Worm (Caenorhabditis elegans): ENCODE data around the gene Y44A6D.3.

Gene Y44A6D.3

ce11 chrV:20792371-20792890 is at the start of gene Y44A6D.3:
TSS of gene Y44A6D.3 (minus strand) at chrV:20792421.
- TF ChIP-seq pag-3 (tag; optimal IDR thresholded peaks at IDR 0.05; ENCODE audit: borderline replicate concordance) (no peak), unc-55 (GFP tag; optimal IDR thresholded peaks at IDR 0.05) (no peak), pros-1 (tag; optimal IDR thresholded peaks at IDR 0.05) (no peak), dve-1 (tag; optimal IDR thresholded peaks at IDR 0.05) (no peak), ceh-48 (tag; optimal IDR thresholded peaks at IDR 0.05) (no peak), F13H6.1 (tag; optimal IDR thresholded peaks at IDR 0.05) (no peak), pqm-1 (tag; optimal IDR thresholded peaks at IDR 0.05) (no peak), unc-3 (GFP tag; conservative IDR thresholded peaks at IDR 0.05) (no peak), unc-3 (tag; optimal IDR thresholded peaks at IDR 0.05) (no peak), rnt-1 (tag; optimal IDR thresholded peaks at IDR 0.05) (no peak), ama-1 (optimal IDR thresholded peaks at IDR 0.05) (no peak), mec-3 (tag; optimal IDR thresholded peaks at IDR 0.05; ENCODE audit: borderline replicate concordance) (no peak), nhr-232 (tag; optimal IDR thresholded peaks at IDR 0.05) (no peak), elt-2 (tag; optimal IDR thresholded peaks at IDR 0.05) (no peak), C38D4.7 (GFP tag; optimal IDR thresholded peaks at IDR 0.05) (no peak), Y22D7AL.16 (tag; optimal IDR thresholded peaks at IDR 0.05) (no peak), pha-4 (tag; optimal IDR thresholded peaks at IDR 0.05) (no peak), sox-4 (tag; optimal IDR thresholded peaks at IDR 0.05) (no peak), hlh-30 (tag; optimal IDR thresholded peaks at IDR 0.05; ENCODE audit: insufficient read depth) (no peak), lim-6 (tag; optimal IDR thresholded peaks at IDR 0.05) (no peak), hlh-13 (GFP tag; optimal IDR thresholded peaks at IDR 0.05) (no peak)

ce11 chrV:20841484-20841883 is 49.3 kb upstream of the Y44A6D.3 start:
- TF ChIP-seq Y22D7AL.16 (tag; optimal IDR thresholded peaks at IDR 0.05): no peak
- no peak for TF ChIP-seq C08G9.2 (tag; optimal IDR thresholded peaks at IDR 0.05)
- TF ChIP-seq ceh-14 (tag; optimal IDR thresholded peaks at IDR 0.05): no peak

ce11 chrV:20839307-20839909 is 47.2 kb upstream of the Y44A6D.3 start:
- TF ChIP-seq ceh-31 (tag; optimal IDR thresholded peaks at IDR 0.05): peak; percentile 62
- TF ChIP-seq tbx-2 (tag; optimal IDR thresholded peaks at IDR 0.05): peak; percentile 35
- peak; percentile 11 for TF ChIP-seq rnt-1 (tag; optimal IDR thresholded peaks at IDR 0.05)
- TF ChIP-seq ceh-34 (tag; optimal IDR thresholded peaks at IDR 0.05): peak; percentile 10
- TF ChIP-seq ref-2 (tag; optimal IDR thresholded peaks at IDR 0.05): peak; percentile 49
- peak; percentile 4 for TF ChIP-seq tbx-7 (tag; optimal IDR thresholded peaks at IDR 0.05)
- TF ChIP-seq C08G9.2 (tag; optimal IDR thresholded peaks at IDR 0.05): peak; percentile 63

- TF ChIP-seq ttx-3 (tag; optimal IDR thresholded peaks at IDR 0.05) (no peak), pha-4 (tag; optimal IDR thresholded peaks at IDR 0.05) (no peak), lin-11 (tag; optimal IDR thresholded peaks at IDR 0.05) (no peak), unc-86 (tag; optimal IDR thresholded peaks at IDR 0.05) (no peak), ceh-31 (tag; optimal IDR thresholded peaks at IDR 0.05) (no peak), ceh-9 (tag; optimal IDR thresholded peaks at IDR 0.05) (no peak), lim-6 (tag; optimal IDR thresholded peaks at IDR 0.05) (no peak), Y22D7AL.16 (tag; optimal IDR thresholded peaks at IDR 0.05) (no peak), sox-4 (tag; optimal IDR thresholded peaks at IDR 0.05) (no peak), sox-2 (GFP tag; IDR thresholded peaks at IDR 0.05) (no peak), fax-1 (tag; optimal IDR thresholded peaks at IDR 0.05) (no peak), zip-5 (tag; optimal IDR thresholded peaks at IDR 0.05) (no peak), unc-55 (GFP tag; optimal IDR thresholded peaks at IDR 0.05) (no peak)
Observed at ce11 chrV:20838565-20838964, 46.3 kb upstream of the Y44A6D.3 start, which contains the start of gene exos-7. TSS of gene exos-7 (plus strand) at chrV:20838865.
